Worm (Caenorhabditis elegans) whole organism, young adult: ENCODE results near the gene hif-1.

Experiments
- B0261.1 ChIP-seq: sonication (generic microtip); optimal IDR thresholded peaks from 2 replicates; lab custom pipeline; 2016; ENCODE audit warnings: mild to moderate bottlenecking, missing genetic modification characterization, moderate library complexity, missing compliant biosample characterization
- B0336.3 ChIP-seq: fragments of 200-800 bp; sonication (Bioruptor generic); IDR thresholded peaks from 2 replicates; pipeline ENCODE4 v1.3.6; 2022; ENCODE audit warnings: missing genetic modification characterization, missing compliant biosample characterization
- F10E7.11 ChIP-seq: sonication (generic microtip); optimal IDR thresholded peaks from 2 replicates; lab custom pipeline; 2017; ENCODE audit warnings: mild to moderate bottlenecking, missing genetic modification characterization, moderate library complexity, missing compliant biosample characterization
- F22D6.2 ChIP-seq: sonication (generic microtip); optimal IDR thresholded peaks from 2 replicates; lab custom pipeline; 2016; ENCODE audit warnings: mild to moderate bottlenecking, missing genetic modification characterization, missing compliant biosample characterization
- F23B12.7 ChIP-seq: sonication (generic microtip); optimal IDR thresholded peaks from 2 replicates; lab custom pipeline; 2017; ENCODE audit warnings: missing genetic modification characterization, mild to moderate bottlenecking, missing compliant biosample characterization, antibody characterized with exemption, moderate library complexity; ENCODE audit not compliant: insufficient read depth
- F39B2.1 ChIP-seq: fragments of 200-800 bp; sonication (Bioruptor generic); IDR thresholded peaks from 2 replicates; pipeline ENCODE4 v1.3.6; 2022; ENCODE audit warnings: missing genetic modification reagents, missing genetic modification characterization, missing compliant biosample characterization
- F49E8.2 ChIP-seq: sonication (generic microtip); optimal IDR thresholded peaks from 3 replicates; lab custom pipeline; 2017; ENCODE audit warnings: missing genetic modification characterization, mild to moderate bottlenecking, missing compliant biosample characterization, antibody characterized with exemption, moderate library complexity; ENCODE audit not compliant: insufficient read depth
- K11D2.4 ChIP-seq: fragments of 200-800 bp; sonication (Bioruptor generic); IDR thresholded peaks from 2 replicates; pipeline ENCODE4 v1.3.6; 2022; ENCODE audit warnings: missing genetic modification reagents, missing genetic modification characterization, missing compliant biosample characterization
- Y53G8AR.9 ChIP-seq: fragments of 200-800 bp; sonication (Bioruptor generic); conservative IDR thresholded peaks from 2 replicates; pipeline ENCODE4 v1.3.6; 2022; ENCODE audit warnings: missing genetic modification reagents, missing genetic modification characterization, missing compliant biosample characterization
- ZK185.1 ChIP-seq: sonication (generic microtip); optimal IDR thresholded peaks from 2 replicates; lab custom pipeline; 2016; ENCODE audit warnings: mild to moderate bottlenecking, missing genetic modification characterization, missing compliant biosample characterization; ENCODE audit not compliant: poor library complexity, severe bottlenecking
- aptf-2 ChIP-seq: fragments of 200-800 bp; sonication (Bioruptor generic); conservative IDR thresholded peaks from 2 replicates; pipeline ENCODE4 v1.3.6; 2022; ENCODE audit warnings: missing genetic modification reagents, missing genetic modification characterization, missing compliant biosample characterization
- atf-7 ChIP-seq: sonication (generic microtip); optimal IDR thresholded peaks from 2 replicates; lab custom pipeline; 2017; ENCODE audit warnings: mild to moderate bottlenecking, missing genetic modification characterization, missing compliant biosample characterization
- attf-5 ChIP-seq: fragments of 200-800 bp; sonication (Bioruptor generic); optimal IDR thresholded peaks from 2 replicates; lab custom pipeline; 2018; ENCODE audit warnings: mild to moderate bottlenecking, missing genetic modification characterization, missing compliant biosample characterization
- cebp-1 ChIP-seq, 2 experiments: fragments of 200-800 bp in 1 of 2; sonication (Bioruptor generic) in 1 of 2; sonication (generic microtip) in 1 of 2; IDR thresholded peaks in 1 of 2; optimal IDR thresholded peaks in 1 of 2; 2 replicates each; pipeline versions ENCODE4 v1.3.6 to Lab custom; 2017 to 2022; ENCODE audit warnings: missing compliant biosample characterization in 2 of 2, missing genetic modification characterization in 2 of 2, mild to moderate bottlenecking in 1 of 2, missing genetic modification reagents in 1 of 2, moderate library complexity in 1 of 2
- ceh-100 ChIP-seq: fragments of 200-800 bp; sonication (Bioruptor generic); IDR thresholded peaks from 2 replicates; pipeline ENCODE4 v1.3.6; 2022; ENCODE audit warnings: missing genetic modification reagents, missing genetic modification characterization, missing compliant biosample characterization
- chd-7 ChIP-seq: sonication (generic microtip); optimal IDR thresholded peaks from 2 replicates; lab custom pipeline; 2016; ENCODE audit warnings: mild to moderate bottlenecking, missing genetic modification characterization, moderate library complexity, missing compliant biosample characterization
- die-1 ChIP-seq: sonication (generic microtip); optimal IDR thresholded peaks from 2 replicates; lab custom pipeline; 2016; ENCODE audit warnings: missing genotype, mild to moderate bottlenecking, missing genetic modification characterization, missing compliant biosample characterization
- dox-1 ChIP-seq: fragments of 200-800 bp; sonication (Bioruptor generic); IDR thresholded peaks from 2 replicates; pipeline ENCODE4 v1.3.6; 2022; ENCODE audit warnings: missing genetic modification reagents, missing genetic modification characterization, missing compliant biosample characterization
- egrh-3 ChIP-seq: fragments of 200-800 bp; sonication (Bioruptor generic); IDR thresholded peaks from 2 replicates; pipeline ENCODE4 v1.3.6; 2022; ENCODE audit warnings: missing genetic modification reagents, missing genetic modification characterization, missing compliant biosample characterization
- fkh-3 ChIP-seq: sonication (generic microtip); optimal IDR thresholded peaks from 2 replicates; lab custom pipeline; 2016; ENCODE audit warnings: mild to moderate bottlenecking, missing genetic modification characterization, missing compliant biosample characterization
- gei-17 ChIP-seq: fragments of 200-800 bp; sonication (Bioruptor generic); optimal IDR thresholded peaks from 2 replicates; lab custom pipeline; 2018; ENCODE audit warnings: mild to moderate bottlenecking, missing genetic modification characterization, missing compliant biosample characterization
- hlh-12 ChIP-seq: sonication (generic microtip); optimal IDR thresholded peaks from 2 replicates; lab custom pipeline; 2016; ENCODE audit warnings: missing genetic modification characterization, missing compliant biosample characterization
- hmg-1.2 ChIP-seq: fragments of 200-800 bp; sonication (Bioruptor generic); IDR thresholded peaks from 2 replicates; pipeline ENCODE4 v1.3.6; 2022; ENCODE audit warnings: missing genetic modification reagents, missing genetic modification characterization, missing compliant biosample characterization
- hmg-20 ChIP-seq: fragments of 200-800 bp; sonication (Bioruptor generic); IDR thresholded peaks from 2 replicates; pipeline ENCODE4 v1.3.6; 2022; ENCODE audit warnings: missing genetic modification reagents, missing genetic modification characterization, missing compliant biosample characterization
- let-607 ChIP-seq, 2 experiments: fragments of 200-800 bp in 1 of 2; sonication (Bioruptor generic) in 1 of 2; sonication (generic microtip) in 1 of 2; optimal IDR thresholded peaks; 2 replicates each; lab custom pipeline; 2016 to 2018; ENCODE audit warnings: mild to moderate bottlenecking in 2 of 2, missing compliant biosample characterization in 2 of 2, missing genetic modification characterization in 2 of 2, moderate library complexity in 2 of 2, missing genotype in 1 of 2
- lin-26 ChIP-seq: fragments of 200-800 bp; sonication (Bioruptor generic); IDR thresholded peaks from 2 replicates; pipeline ENCODE4 v1.3.6; 2022; ENCODE audit warnings: missing genetic modification reagents, missing genetic modification characterization, missing compliant biosample characterization
- lin-35 ChIP-seq, 3 experiments: fragments of 150-350 bp in 2 of 3; sonication (generic microtip) in 1 of 3; optimal IDR thresholded peaks; 2 replicates each; lab custom pipeline; 2014 to 2018; ENCODE audit warnings: missing biosample characterization in 3 of 3, missing genetic modification characterization in 3 of 3, missing genetic modification reagents in 3 of 3
- lin-40 ChIP-seq: sonication (generic microtip); optimal IDR thresholded peaks from 2 replicates; lab custom pipeline; 2016; ENCODE audit warnings: missing genetic modification characterization, mild to moderate bottlenecking, missing compliant biosample characterization, missing genotype, missing genetic modification reagents
- lin-54 ChIP-seq: fragments of 200-800 bp; sonication (Bioruptor generic); optimal IDR thresholded peaks from 2 replicates; lab custom pipeline; 2018; ENCODE audit warnings: mild to moderate bottlenecking, missing genetic modification characterization, missing compliant biosample characterization
- lir-1 ChIP-seq: fragments of 200-800 bp; sonication (Bioruptor generic); conservative IDR thresholded peaks from 2 replicates; pipeline ENCODE4 v1.3.6; 2022; ENCODE audit warnings: missing genetic modification reagents, missing genetic modification characterization, missing compliant biosample characterization
- lsl-1 ChIP-seq: fragments of 200-800 bp; sonication (Bioruptor generic); optimal IDR thresholded peaks from 2 replicates; lab custom pipeline; 2018; ENCODE audit warnings: mild to moderate bottlenecking, missing genetic modification characterization, moderate library complexity, missing compliant biosample characterization
- madf-6 ChIP-seq: fragments of 200-800 bp; sonication (Bioruptor generic); IDR thresholded peaks from 2 replicates; pipeline ENCODE4 v1.3.6; 2022; ENCODE audit warnings: missing genetic modification reagents, missing genetic modification characterization, missing compliant biosample characterization
- mcd-1 ChIP-seq: fragments of 200-800 bp; sonication (Bioruptor generic); IDR thresholded peaks from 2 replicates; pipeline ENCODE4 v1.3.6; 2022; ENCODE audit warnings: missing genetic modification reagents, missing genetic modification characterization, missing compliant biosample characterization
- nhr-179 ChIP-seq: sonication (generic microtip); optimal IDR thresholded peaks from 2 replicates; lab custom pipeline; 2016; ENCODE audit warnings: mild to moderate bottlenecking, missing genetic modification characterization, missing compliant biosample characterization
- nhr-90 ChIP-seq: sonication (generic microtip); optimal IDR thresholded peaks from 2 replicates; lab custom pipeline; 2016; ENCODE audit warnings: missing genotype, mild to moderate bottlenecking, missing genetic modification characterization, missing compliant biosample characterization
- pha-4 ChIP-seq: fragments of 150-350 bp; sonication (generic microtip); optimal IDR thresholded peaks from 2 replicates; lab custom pipeline; 2014; ENCODE audit warnings: missing biosample characterization, missing genetic modification reagents, missing genetic modification characterization
- rcor-1 ChIP-seq: fragments of 200-800 bp; sonication (Bioruptor generic); IDR thresholded peaks from 2 replicates; pipeline ENCODE4 v1.3.6; 2022; ENCODE audit warnings: missing genetic modification reagents, missing genetic modification characterization, missing compliant biosample characterization
- snpc-1.3 ChIP-seq: sonication (generic microtip); optimal IDR thresholded peaks from 2 replicates; lab custom pipeline; 2017; ENCODE audit warnings: missing genetic modification characterization, mild to moderate bottlenecking, missing compliant biosample characterization, antibody characterized with exemption, moderate library complexity, missing genotype, missing genetic modification reagents; ENCODE audit not compliant: insufficient read depth
- somi-1 ChIP-seq: fragments of 200-800 bp; sonication (Bioruptor generic); optimal IDR thresholded peaks from 2 replicates; lab custom pipeline; 2018; ENCODE audit warnings: mild to moderate bottlenecking, missing genetic modification characterization, missing compliant biosample characterization
- tlf-1 ChIP-seq: fragments of 200-800 bp; sonication (Bioruptor generic); optimal IDR thresholded peaks from 2 replicates; lab custom pipeline; 2018; ENCODE audit warnings: mild to moderate bottlenecking, missing genetic modification characterization, missing compliant biosample characterization
- unc-130 ChIP-seq: sonication (generic microtip); optimal IDR thresholded peaks from 2 replicates; lab custom pipeline; 2016; ENCODE audit warnings: missing genetic modification reagents, missing genetic modification characterization, missing compliant biosample characterization
- ztf-18 ChIP-seq: sonication (generic microtip); optimal IDR thresholded peaks from 2 replicates; lab custom pipeline; 2016; ENCODE audit warnings: missing genotype, mild to moderate bottlenecking, missing genetic modification characterization, missing compliant biosample characterization
- ztf-22 ChIP-seq: fragments of 200-800 bp; sonication (Bioruptor generic); optimal IDR thresholded peaks from 2 replicates; lab custom pipeline; 2018; ENCODE audit warnings: mild to moderate bottlenecking, missing genetic modification characterization, moderate library complexity, missing compliant biosample characterization
- ztf-26 ChIP-seq: sonication (generic microtip); optimal IDR thresholded peaks from 2 replicates; lab custom pipeline; 2017; ENCODE audit warnings: missing genetic modification characterization, missing compliant biosample characterization

The hif-1 gene

DNA sequence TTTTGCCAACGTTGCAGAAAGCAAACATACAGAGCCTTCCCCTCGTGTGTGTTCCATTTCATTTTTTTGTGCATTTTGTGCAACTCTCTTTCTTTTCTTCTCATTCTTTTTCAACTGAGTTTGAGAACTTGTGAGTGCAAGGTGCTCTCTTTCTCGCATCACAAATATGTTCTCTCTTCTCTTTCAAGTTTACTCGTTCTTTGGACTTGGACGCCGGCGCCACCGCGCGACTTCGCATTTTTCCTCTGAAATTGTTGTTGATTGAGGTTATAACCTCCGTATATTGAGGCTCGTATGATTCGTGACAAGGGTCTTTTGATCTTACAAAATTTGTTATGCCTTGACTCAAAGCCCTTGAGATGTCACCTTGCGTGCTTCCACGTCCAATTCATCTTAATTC is 3.4 kb upstream of the hif-1 start (continued):
- TF ChIP-seq F23B12.7 (tag; lab: Kevin White, UChicago), result peak; percentile 71
- 0 out of 2 replicates have a peak, but pooled peaks have one; percentile 14 for TF ChIP-seq cebp-1 (GFP tag; IDR thresholded peaks at IDR 0.05; lab: Robert Waterston, UW)
- peak; percentile 75 for TF ChIP-seq cebp-1 (tag; optimal IDR thresholded peaks at IDR 0.05; lab: Kevin White, UChicago)

DNA sequence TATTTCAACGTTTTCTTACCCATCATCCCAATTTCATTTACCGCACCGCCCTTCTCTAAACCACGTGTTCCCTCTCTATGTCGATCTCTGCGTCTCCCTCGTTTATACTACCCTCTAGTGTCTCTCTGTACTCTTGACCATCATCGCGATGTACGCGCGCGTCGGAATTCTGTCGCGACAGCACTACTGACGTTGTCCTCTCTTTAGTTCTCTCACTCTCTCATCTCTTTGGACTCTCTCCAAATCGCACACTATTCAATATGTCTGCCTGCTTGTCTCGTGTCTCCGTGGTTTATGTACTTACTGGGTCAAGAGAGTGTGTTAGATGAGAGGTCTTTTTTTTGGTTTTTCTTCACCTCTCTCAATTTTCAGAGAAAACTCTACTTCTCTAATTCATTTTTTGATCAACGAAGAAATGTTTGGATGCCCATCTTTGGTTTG is 1.9 kb upstream of the hif-1 start:
- TF ChIP-seq lin-54 (GFP tag; lab: Kevin White, UChicago) (peak; percentile 71), ZK185.1 (peak; percentile 80), ztf-22 (GFP tag; lab: Kevin White, UChicago) (peak; percentile 51), aptf-2 (GFP tag; lab: Robert Waterston, UW) (0 out of 2 replicates have a peak, but pooled peaks have one; percentile 40), rcor-1 (peak; percentile 74), nhr-179 (tag; lab: Kevin White, UChicago) (no peak), hmg-20 (peak; percentile 76), let-607 (tag; optimal IDR thresholded peaks at IDR 0.05; lab: Kevin White, UChicago) (peak; percentile 85 to 91), somi-1 (peak; percentile 93), pha-4 (tag; lab: Kevin White, UChicago) (no peak), fkh-3 (tag; lab: Kevin White, UChicago) (peak; percentile 19), lsl-1 (GFP tag; lab: Kevin White, UChicago) (no peak), hmg-1.2 (GFP tag; lab: Robert Waterston, UW) (peak; percentile 94), cebp-1 (GFP tag; IDR thresholded peaks at IDR 0.05; lab: Robert Waterston, UW) (0 out of 2 replicates have a peak, but pooled peaks have one; percentile 26), cebp-1 (tag; optimal IDR thresholded peaks at IDR 0.05; lab: Kevin White, UChicago) (peak; percentile 92), lin-26 (GFP tag; lab: Robert Waterston, UW) (peak; percentile 75; the same call in 1 of the 2 replicates), nhr-90 (tag; lab: Kevin White, UChicago) (peak; percentile 55), F49E8.2 (no peak), F39B2.1 (GFP tag; lab: Robert Waterston, UW) (no peak), die-1 (tag; lab: Kevin White, UChicago) (peak; percentile 37), lin-40 (tag; lab: Kevin White, UChicago) (peak; percentile 96), lin-35 (GFP tag; optimal IDR thresholded peaks at IDR 0.05; lab: Kevin White, UChicago) (peak in 1 of 3 experiments; percentile 87), atf-7 (tag; lab: Kevin White, UChicago) (peak; percentile 91), gei-17 (peak; percentile 78), tlf-1 (GFP tag; lab: Kevin White, UChicago) (peak; percentile 79), unc-130 (GFP tag; lab: Kevin White, UChicago) (no peak), ztf-26 (tag; lab: Kevin White, UChicago) (peak; percentile 84), F22D6.2 (peak; percentile 53), attf-5 (peak; percentile 78), mcd-1 (peak; percentile 78), K11D2.4 (GFP tag; lab: Robert Waterston, UW) (peak; percentile 87), snpc-1.3 (peak; percentile 48), hlh-12 (no peak), B0336.3 (GFP tag; lab: Robert Waterston, UW) (peak; percentile 84), egrh-3 (GFP tag; lab: Robert Waterston, UW) (peak; percentile 50; the same call in 1 of the 2 replicates), ceh-100 (GFP tag; lab: Robert Waterston, UW) (peak; percentile 42; the same call in 1 of the 2 replicates), ztf-18 (peak; percentile 53), F10E7.11 (tag; lab: Kevin White, UChicago) (no peak), dox-1 (GFP tag; lab: Robert Waterston, UW) (peak; percentile 82), madf-6 (GFP tag; lab: Robert Waterston, UW) (0 out of 2 replicates have a peak, but pooled peaks have one; percentile 16), lir-1 (GFP tag; lab: Robert Waterston, UW) (peak; percentile 85), B0261.1 (tag; lab: Kevin White, UChicago) (no peak), Y53G8AR.9 (peak; percentile 76; the same call in 1 of the 2 replicates), chd-7 (peak; percentile 94)
